Worm (Caenorhabditis elegans): ENCODE measurements around the gene F56D6.23.

The F56D6.23 gene

ce11 chrIV:3875260-3875659, 43.0 kb upstream of the F56D6.23 start (continued):
- TF ChIP-seq ceh-88 (GFP tag; IDR thresholded peaks at IDR 0.05) (no peak), fkh-4 (tag; optimal IDR thresholded peaks at IDR 0.05; ENCODE audit: borderline replicate concordance) (no peak), C04F5.9 (tag; optimal IDR thresholded peaks at IDR 0.05) (no peak), F16B12.6 (tag; optimal IDR thresholded peaks at IDR 0.05) (no peak), nhr-28 (tag; optimal IDR thresholded peaks at IDR 0.05) (no peak), Y116A8C.19 (tag; optimal IDR thresholded peaks at IDR 0.05; ENCODE audit: borderline replicate concordance) (no peak), isw-1 (GFP tag; IDR thresholded peaks at IDR 0.05) (no peak), mep-1 (tag; optimal IDR thresholded peaks at IDR 0.05) (peak; percentile 9), fkh-10 (GFP tag; optimal IDR thresholded peaks at IDR 0.05) (no peak), nhr-12 (tag; optimal IDR thresholded peaks at IDR 0.05) (no peak), dpl-1 (GFP tag; optimal IDR thresholded peaks at IDR 0.05) (peak in 2 of 3 experiments; percentile 15 to 25), lin-39 (tag; optimal IDR thresholded peaks at IDR 0.05) (no peak), sup-37 (GFP tag; optimal IDR thresholded peaks at IDR 0.05) (no peak), skn-1 (tag; optimal IDR thresholded peaks at IDR 0.05) (peak; percentile 21)

- TF ChIP-seq lin-14 (GFP tag; optimal IDR thresholded peaks at IDR 0.05): no peak
- no peak for TF ChIP-seq nhr-237 (tag; optimal IDR thresholded peaks at IDR 0.05)
- TF ChIP-seq egl-13 (tag; optimal IDR thresholded peaks at IDR 0.05): no peak
- TF ChIP-seq ces-1 (GFP tag; optimal IDR thresholded peaks at IDR 0.05): no peak
- no peak for TF ChIP-seq jun-1 (tag; optimal IDR thresholded peaks at IDR 0.05)
- TF ChIP-seq unc-130 (tag; optimal IDR thresholded peaks at IDR 0.05): no peak
- TF ChIP-seq nhr-20 (tag; optimal IDR thresholded peaks at IDR 0.05): no peak
- no peak for TF ChIP-seq nhr-77 (tag; optimal IDR thresholded peaks at IDR 0.05)
- TF ChIP-seq nhr-12 (tag; optimal IDR thresholded peaks at IDR 0.05): no peak
- TF ChIP-seq skn-1 (tag; optimal IDR thresholded peaks at IDR 0.05): no peak
- no peak for TF ChIP-seq fkh-4 (tag; optimal IDR thresholded peaks at IDR 0.05; ENCODE audit: borderline replicate concordance)
- no peak for TF ChIP-seq alr-1 (tag; optimal IDR thresholded peaks at IDR 0.05; ENCODE audit: borderline replicate concordance)
- no peak for TF ChIP-seq ztf-4 (tag; optimal IDR thresholded peaks at IDR 0.05)
- TF ChIP-seq unc-98 (GFP tag; IDR thresholded peaks at IDR 0.05): no peak
- TF ChIP-seq snu-23 (GFP tag; optimal IDR thresholded peaks at IDR 0.05): no peak
- TF ChIP-seq C34B4.2 (tag; optimal IDR thresholded peaks at IDR 0.05): no peak
- no peak for TF ChIP-seq nhr-71 (tag; optimal IDR thresholded peaks at IDR 0.05)
- TF ChIP-seq elt-3 (tag; optimal IDR thresholded peaks at IDR 0.05): no peak
- no peak for TF ChIP-seq F16B12.6 (tag; optimal IDR thresholded peaks at IDR 0.05)
These were observed 41.3 kb upstream of the F56D6.23 start for ce11 chrIV:3876955-3877354.

- TF ChIP-seq fkh-10 (GFP tag; optimal IDR thresholded peaks at IDR 0.05) (no peak), tbx-2 (tag; optimal IDR thresholded peaks at IDR 0.05) (no peak), elt-2 (tag; optimal IDR thresholded peaks at IDR 0.05) (peak; percentile 70), zip-4 (GFP tag; optimal IDR thresholded peaks at IDR 0.05) (no peak)
These were observed 39.8 kb upstream of the F56D6.23 start, which contains the start of gene F37C4.6 for ce11 chrIV:3878283-3878938. F37C4.6 (minus strand) TSS chrIV:3878333.

- TF ChIP-seq tbx-2 (tag; optimal IDR thresholded peaks at IDR 0.05) (no peak), hpl-2 (GFP tag; optimal IDR thresholded peaks at IDR 0.05) (no peak)
These were observed 37.1 kb upstream of the F56D6.23 start, which contains the start of the genes F37C4.8 and oac-23 for ce11 chrIV:3881119-3881518. F37C4.8 (minus strand) TSS chrIV:3881219. oac-23 (plus strand) TSS chrIV:3881441.

ce11 chrIV:3885369-3885768, 32.9 kb upstream of the F56D6.23 start, which contains the start of gene oac-22:
oac-22 (plus strand) TSS chrIV:3885669.
- no peak for TF ChIP-seq sptf-1 (tag; optimal IDR thresholded peaks at IDR 0.05)
- TF ChIP-seq dsc-1 (tag; optimal IDR thresholded peaks at IDR 0.05): no peak
- TF ChIP-seq ets-5 (GFP tag; IDR thresholded peaks at IDR 0.05): no peak
- no peak for TF ChIP-seq sox-4 (tag; optimal IDR thresholded peaks at IDR 0.05)
- TF ChIP-seq nhr-76 (tag; optimal IDR thresholded peaks at IDR 0.05): no peak
- TF ChIP-seq lin-14 (GFP tag; optimal IDR thresholded peaks at IDR 0.05): no peak
- TF ChIP-seq elt-3 (tag; optimal IDR thresholded peaks at IDR 0.05): no peak
- no peak for TF ChIP-seq nhr-47 (tag; optimal IDR thresholded peaks at IDR 0.05)
- TF ChIP-seq skn-1 (tag; optimal IDR thresholded peaks at IDR 0.05): no peak
